Fruit fly (Drosophila melanogaster): ENCODE data around the gene CG2006.

Gene CG2006

dm6 chr3R:29496315-29496714, 7.0 kb downstream of the CG2006 start:
- TF ChIP-seq CG14655 (GFP tag; optimal IDR thresholded peaks at IDR 0.05) (no peak), Ets98B (GFP tag; IDR thresholded peaks at IDR 0.05) (no peak), CG34367 (tag; optimal IDR thresholded peaks at IDR 0.05) (no peak), CG10348 (GFP tag; IDR thresholded peaks at IDR 0.05) (no peak), CG17806 (tag; optimal IDR thresholded peaks at IDR 0.05) (no peak), fd96Ca (GFP tag; IDR thresholded peaks at IDR 0.05) (no peak), CG13204 (GFP tag; optimal IDR thresholded peaks at IDR 0.05) (no peak), D1 (tag; optimal IDR thresholded peaks at IDR 0.05) (no peak), CG4496 (GFP tag; IDR thresholded peaks at IDR 0.05) (no peak), gl (tag; optimal IDR thresholded peaks at IDR 0.05) (no peak), CG9948 (tag; optimal IDR thresholded peaks at IDR 0.05) (no peak), CG15710 (tag; optimal IDR thresholded peaks at IDR 0.05) (no peak), EcR (GFP tag; optimal IDR thresholded peaks at IDR 0.05) (no peak), rn (GFP tag; IDR thresholded peaks at IDR 0.05) (no peak)

- TF ChIP-seq CG14655 (GFP tag; optimal IDR thresholded peaks at IDR 0.05) (no peak), fd96Ca (GFP tag; IDR thresholded peaks at IDR 0.05) (0 out of 3 replicates have a peak, but pooled peaks have one; percentile 10), CG17806 (tag; optimal IDR thresholded peaks at IDR 0.05) (no peak), CG9948 (tag; optimal IDR thresholded peaks at IDR 0.05) (no peak), CG4496 (GFP tag; IDR thresholded peaks at IDR 0.05) (no peak), CG8301 (tag; optimal IDR thresholded peaks at IDR 0.05) (no peak), CG15710 (tag; optimal IDR thresholded peaks at IDR 0.05) (no peak), Ets98B (GFP tag; IDR thresholded peaks at IDR 0.05) (no peak)
Observed at dm6 chr3R:29502978-29503377, 13.7 kb downstream of the CG2006 start.

dm6 chr3R:29503406-29504116, 14.3 kb downstream of the CG2006 start, which contains the start of gene Trc8:
Trc8 (minus strand) TSS chr3R:29503797.
- TF ChIP-seq Ets98B (GFP tag; IDR thresholded peaks at IDR 0.05) = peak; percentile 14; the same call in 1 of the 2 replicates
- 0 out of 3 replicates have a peak, but pooled peaks have one; percentile 13 for TF ChIP-seq CG4496 (GFP tag; IDR thresholded peaks at IDR 0.05)
- no peak for TF ChIP-seq CG14655 (GFP tag; optimal IDR thresholded peaks at IDR 0.05)

dm6 chr3R:29506581-29506980, 17.3 kb downstream of the CG2006 start:
- TF ChIP-seq fd96Ca (GFP tag; IDR thresholded peaks at IDR 0.05) (peak; percentile 55; the same call in 1 of the 3 replicates), Pif1A (GFP tag; optimal IDR thresholded peaks at IDR 0.05) (no peak), Ets98B (GFP tag; IDR thresholded peaks at IDR 0.05) (peak; percentile 64), gl (tag; optimal IDR thresholded peaks at IDR 0.05) (no peak), Pif1B (GFP tag; optimal IDR thresholded peaks at IDR 0.05) (no peak), CG12605 (GFP tag; IDR thresholded peaks at IDR 0.05) (0 out of 2 replicates have a peak, but pooled peaks have one; percentile 17), CG15710 (tag; optimal IDR thresholded peaks at IDR 0.05) (peak; percentile 36), CG4496 (GFP tag; IDR thresholded peaks at IDR 0.05) (peak; percentile 59), D1 (tag; optimal IDR thresholded peaks at IDR 0.05) (no peak), CG8159 (tag; optimal IDR thresholded peaks at IDR 0.05) (peak; percentile 38), CG34367 (tag; optimal IDR thresholded peaks at IDR 0.05) (no peak), CG8301 (tag; optimal IDR thresholded peaks at IDR 0.05) (no peak), CG14655 (GFP tag; optimal IDR thresholded peaks at IDR 0.05) (no peak), rn (GFP tag; IDR thresholded peaks at IDR 0.05) (peak; percentile 56), EcR (GFP tag; optimal IDR thresholded peaks at IDR 0.05) (no peak), CG10348 (GFP tag; IDR thresholded peaks at IDR 0.05) (no peak), CG32121 (GFP tag; IDR thresholded peaks at IDR 0.05) (peak; percentile 39; the same call in 1 of the 2 replicates), Snoo (tag; optimal IDR thresholded peaks at IDR 0.05) (peak; percentile 9), CG9948 (tag; optimal IDR thresholded peaks at IDR 0.05) (no peak), CG17806 (tag; optimal IDR thresholded peaks at IDR 0.05) (no peak), CG13204 (GFP tag; optimal IDR thresholded peaks at IDR 0.05) (peak; percentile 18)

dm6 chr3R:29508551-29509266, 19.4 kb downstream of the CG2006 start:
- no peak for TF ChIP-seq CG4496 (GFP tag; IDR thresholded peaks at IDR 0.05)
- TF ChIP-seq CG14655 (GFP tag; optimal IDR thresholded peaks at IDR 0.05) = peak; percentile 55
- peak; percentile 9 for TF ChIP-seq CG9948 (tag; optimal IDR thresholded peaks at IDR 0.05)
- peak; percentile 21 for TF ChIP-seq CG8301 (tag; optimal IDR thresholded peaks at IDR 0.05)

- no peak for TF ChIP-seq CG34367 (tag; optimal IDR thresholded peaks at IDR 0.05)
- TF ChIP-seq Ets98B (GFP tag; IDR thresholded peaks at IDR 0.05) = no peak
- TF ChIP-seq CG10348 (GFP tag; IDR thresholded peaks at IDR 0.05) = no peak
- no peak for TF ChIP-seq CG8301 (tag; optimal IDR thresholded peaks at IDR 0.05)
- TF ChIP-seq Pif1A (GFP tag; optimal IDR thresholded peaks at IDR 0.05) = no peak
- TF ChIP-seq CG12605 (GFP tag; IDR thresholded peaks at IDR 0.05) = no peak
- no peak for TF ChIP-seq Pif1B (GFP tag; optimal IDR thresholded peaks at IDR 0.05)
- no peak for TF ChIP-seq CG17806 (tag; optimal IDR thresholded peaks at IDR 0.05)
- no peak for TF ChIP-seq D1 (tag; optimal IDR thresholded peaks at IDR 0.05)
- TF ChIP-seq EcR (GFP tag; optimal IDR thresholded peaks at IDR 0.05) = no peak
Observed at dm6 chr3R:29511472-29511871, 22.2 kb downstream of the CG2006 start.
